Fruit fly (Drosophila melanogaster): ENCODE results near the gene CG13361.

The CG13361 gene

DNA sequence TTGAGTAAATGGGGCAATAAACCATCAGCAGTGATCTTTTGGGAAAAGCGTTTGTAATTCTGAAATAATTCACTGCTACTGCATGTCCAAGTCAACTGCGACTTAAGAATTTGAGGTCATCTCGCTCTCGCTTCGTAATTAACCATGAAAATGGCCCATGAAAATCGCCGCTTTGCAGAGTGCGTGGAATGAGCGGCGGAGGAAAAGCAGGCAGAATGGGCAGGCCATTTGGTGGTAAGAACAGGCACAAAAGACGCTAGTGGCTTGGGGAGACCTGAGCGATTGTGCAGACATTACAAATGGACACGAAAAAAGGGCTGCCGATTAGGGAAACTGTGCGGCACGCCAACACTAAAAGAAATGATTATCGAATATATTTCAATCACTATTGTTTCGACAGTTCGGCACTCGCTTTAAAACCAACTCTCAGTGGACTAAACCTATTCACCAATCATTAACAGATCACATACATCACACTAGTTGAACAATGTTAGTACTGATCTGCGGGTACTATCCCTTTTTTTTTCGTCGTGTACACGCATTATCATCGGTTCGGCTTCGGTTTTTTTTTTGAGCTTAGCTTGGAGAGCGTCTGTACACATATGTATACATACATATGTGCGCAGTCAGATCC is 18.1 kb upstream of the CG13361 start (continued):
- TF ChIP-seq dmrt11E (tag; optimal IDR thresholded peaks at IDR 0.05) (peak; percentile 71), CG13123 (GFP tag; optimal IDR thresholded peaks at IDR 0.05) (no peak), amos (GFP tag; IDR thresholded peaks at IDR 0.05; ENCODE audit: partially characterized antibody) (no peak), CG9817 (tag; optimal IDR thresholded peaks at IDR 0.05) (no peak), C15 (GFP tag; IDR thresholded peaks at IDR 0.05) (no peak), zen2 (GFP tag; IDR thresholded peaks at IDR 0.05; ENCODE audit: partially characterized antibody) (no peak), zfh2 (GFP tag; optimal IDR thresholded peaks at IDR 0.05) (no peak), Mrtf (GFP tag; IDR thresholded peaks at IDR 0.05) (no peak), yki (optimal IDR thresholded peaks at IDR 0.05) (no peak), CG12744 (GFP tag; optimal IDR thresholded peaks at IDR 0.05) (no peak), Doc2 (GFP tag; IDR thresholded peaks at IDR 0.05) (no peak), lilli (GFP tag; optimal IDR thresholded peaks at IDR 0.05) (peak; percentile 29), vnd (GFP tag; IDR thresholded peaks at IDR 0.05; ENCODE audit: partially characterized antibody) (no peak), BtbVII (GFP tag; optimal IDR thresholded peaks at IDR 0.05) (no peak), YL-1 (GFP tag; optimal IDR thresholded peaks at IDR 0.05) (no peak), CG13894 (tag; optimal IDR thresholded peaks at IDR 0.05) (no peak), bsh (GFP tag; optimal IDR thresholded peaks at IDR 0.05) (peak in 1 of 2 experiments; percentile 68), CG3995 (GFP tag; optimal IDR thresholded peaks at IDR 0.05) (no peak), CG7928 (GFP tag; optimal IDR thresholded peaks at IDR 0.05) (no peak), Lim3 (GFP tag; IDR thresholded peaks at IDR 0.05) (no peak), CG32772 (GFP tag; IDR thresholded peaks at IDR 0.05) (no peak), CkIIα-i1 (GFP tag; IDR thresholded peaks at IDR 0.05) (no peak), dimm (GFP tag; IDR thresholded peaks at IDR 0.05) (no peak), Nf-YB (GFP tag; optimal IDR thresholded peaks at IDR 0.05) (no peak), ken (GFP tag; IDR thresholded peaks at IDR 0.05) (no peak), B-H2 (GFP tag; optimal IDR thresholded peaks at IDR 0.05) (no peak), br (optimal IDR thresholded peaks at IDR 0.05) (no peak), Bgb (GFP tag; IDR thresholded peaks at IDR 0.05; ENCODE audit: partially characterized antibody) (no peak), Oaz (GFP tag; IDR thresholded peaks at IDR 0.05) (no peak), eyg (GFP tag; optimal IDR thresholded peaks at IDR 0.05) (no peak), CG31365 (tag; optimal IDR thresholded peaks at IDR 0.05) (no peak), crc (GFP tag; optimal IDR thresholded peaks at IDR 0.05) (no peak), Awh (GFP tag; IDR thresholded peaks at IDR 0.05) (no peak), CG17829 (tag; optimal IDR thresholded peaks at IDR 0.05) (peak; percentile 1), Asciz (GFP tag; optimal IDR thresholded peaks at IDR 0.05) (no peak), CG3065 (GFP tag; optimal IDR thresholded peaks at IDR 0.05) (no peak), CG10565 (GFP tag; optimal IDR thresholded peaks at IDR 0.05) (no peak), hth (optimal IDR thresholded peaks at IDR 0.05) (no peak), tgo (GFP tag; IDR thresholded peaks at IDR 0.05) (no peak), croc (GFP tag; conservative IDR thresholded peaks at IDR 0.05) (no peak), Drgx (GFP tag; IDR thresholded peaks at IDR 0.05) (no peak), CG11560 (tag; IDR thresholded peaks at IDR 0.05) (no peak), Tbp (GFP tag; optimal IDR thresholded peaks at IDR 0.05) (no peak), knrl (GFP tag; IDR thresholded peaks at IDR 0.05; ENCODE audit: partially characterized antibody) (no peak), CG16863 (GFP tag; optimal IDR thresholded peaks at IDR 0.05) (peak; percentile 2), CG33213 (GFP tag; optimal IDR thresholded peaks at IDR 0.05) (peak; percentile 8), CG4707 (GFP tag; optimal IDR thresholded peaks at IDR 0.05) (no peak), kah (GFP tag; optimal IDR thresholded peaks at IDR 0.05) (no peak), stc (GFP tag; IDR thresholded peaks at IDR 0.05) (no peak), vvl (GFP tag; IDR thresholded peaks at IDR 0.05) (0 out of 2 replicates have a peak, but pooled peaks have one; percentile 22), CG15269 (tag; optimal IDR thresholded peaks at IDR 0.05) (no peak), NC2α (GFP tag; optimal IDR thresholded peaks at IDR 0.05) (no peak)

Measured in whole organism, embryonic.